Worm (Caenorhabditis elegans) whole organism, L4/young adult: ENCODE results near the gene col-153.

Experiments used
- W03F9.2 ChIP-seq: fragments of 150-350 bp; optimal IDR thresholded peaks from 2 replicates; lab custom pipeline; 2014; ENCODE audit warnings: missing biosample characterization, missing genetic modification characterization
- dao-5 ChIP-seq: sonication (generic microtip); optimal IDR thresholded peaks from 2 replicates; lab custom pipeline; 2016; ENCODE audit warnings: missing genotype, missing genetic modification characterization, moderate library complexity, missing compliant biosample characterization
- him-1 ChIP-seq: sonication (generic microtip); optimal IDR thresholded peaks from 2 replicates; lab custom pipeline; 2016; ENCODE audit warnings: missing genotype, missing genetic modification reagents, missing genetic modification characterization, missing compliant biosample characterization

ce11 chrV:10955681-10956476 lies 6.3 kb downstream of the col-153 start, which contains the start of gene F17C11.13:
- TF ChIP-seq him-1 (tag; lab: Kevin White, UChicago), result no peak
- TF ChIP-seq W03F9.2 (tag; lab: Kevin White, UChicago), result no peak
- TF ChIP-seq dao-5, result no peak
